Fruit fly (Drosophila melanogaster) Kc167 (cell line): ENCODE measurements around the gene Ctr9.

Experiments
- Myc ChIP-seq: fragments of >200 bp; optimal IDR thresholded peaks from 2 replicates; lab custom pipeline; 2017; ENCODE audit warnings: missing external identifiers
- Sin3A ChIP-seq: fragments of >200 bp; optimal IDR thresholded peaks from 2 replicates; lab custom pipeline; 2018; ENCODE audit warnings: missing external identifiers
- h ChIP-seq: fragments of >200 bp; optimal IDR thresholded peaks from 3 replicates; lab custom pipeline; 2018; ENCODE audit warnings: missing external identifiers
- insv ChIP-seq: fragments of >200 bp; optimal IDR thresholded peaks from 3 replicates; lab custom pipeline; 2018; ENCODE audit warnings: missing external identifiers
- psq ChIP-seq: fragments of >200 bp; optimal IDR thresholded peaks from 2 replicates; lab custom pipeline; 2017; ENCODE audit warnings: missing external identifiers
- ttk ChIP-seq: sonication (Bioruptor generic); optimal IDR thresholded peaks from 2 replicates; lab custom pipeline; 2017; ENCODE audit warnings: missing external identifiers

Gene Ctr9

dm6 chr3L:1323136-1323535 lies 16.1 kb downstream of the Ctr9 start:
- TF ChIP-seq h (lab: Kevin White, UChicago) (no peak), psq (lab: Kevin White, UChicago) (no peak), ttk (lab: Kevin White, UChicago) (no peak), Sin3A (lab: Kevin White, UChicago) (no peak), Myc (lab: Kevin White, UChicago) (no peak), insv (lab: Kevin White, UChicago) (no peak)

dm6 chr3L:1324818-1325625 lies 18.0 kb downstream of the Ctr9 start:
- TF ChIP-seq psq (lab: Kevin White, UChicago) (no peak), h (lab: Kevin White, UChicago) (no peak), insv (lab: Kevin White, UChicago) (no peak), Myc (lab: Kevin White, UChicago) (no peak), Sin3A (lab: Kevin White, UChicago) (no peak), ttk (lab: Kevin White, UChicago) (no peak)

dm6 chr3L:1325626-1325937 lies 18.6 kb downstream of the Ctr9 start:
- TF ChIP-seq insv (lab: Kevin White, UChicago), result no peak
- no peak for TF ChIP-seq psq (lab: Kevin White, UChicago)
- no peak for TF ChIP-seq Myc (lab: Kevin White, UChicago)
- no peak for TF ChIP-seq h (lab: Kevin White, UChicago)
- no peak for TF ChIP-seq ttk (lab: Kevin White, UChicago)
- TF ChIP-seq Sin3A (lab: Kevin White, UChicago), result no peak

- TF ChIP-seq Myc (lab: Kevin White, UChicago), result no peak
- TF ChIP-seq psq (lab: Kevin White, UChicago), result peak; percentile 70
Measured at dm6 chr3L:1329724-1330123, 22.7 kb downstream of the Ctr9 start, which contains the start of gene ND-ACP. Gene ND-ACP, plus strand, starts transcription at chr3L:1329949.

- no peak for TF ChIP-seq Sin3A (lab: Kevin White, UChicago)
Measured at dm6 chr3L:1330420-1330819, 23.4 kb downstream of the Ctr9 start.

dm6 chr3L:1331542-1331941 lies 24.5 kb downstream of the Ctr9 start, which contains the start of gene msd1:
Gene msd1, plus strand, starts transcription at chr3L:1331744.
- TF ChIP-seq Sin3A (lab: Kevin White, UChicago) (no peak), insv (lab: Kevin White, UChicago) (no peak), ttk (lab: Kevin White, UChicago) (no peak), Myc (lab: Kevin White, UChicago) (no peak), h (lab: Kevin White, UChicago) (no peak), psq (lab: Kevin White, UChicago) (no peak)

dm6 chr3L:1332973-1333372 lies 25.9 kb downstream of the Ctr9 start, which contains the start of gene msd5:
Gene msd5, minus strand, starts transcription at chr3L:1333146.
- no peak for TF ChIP-seq ttk (lab: Kevin White, UChicago)
- TF ChIP-seq h (lab: Kevin White, UChicago), result no peak
- no peak for TF ChIP-seq Sin3A (lab: Kevin White, UChicago)
- no peak for TF ChIP-seq Myc (lab: Kevin White, UChicago)
- no peak for TF ChIP-seq psq (lab: Kevin White, UChicago)
- TF ChIP-seq insv (lab: Kevin White, UChicago), result no peak

- no peak for TF ChIP-seq Myc (lab: Kevin White, UChicago)
- no peak for TF ChIP-seq psq (lab: Kevin White, UChicago)
- TF ChIP-seq insv (lab: Kevin White, UChicago), result no peak
- TF ChIP-seq Sin3A (lab: Kevin White, UChicago), result no peak
- TF ChIP-seq ttk (lab: Kevin White, UChicago), result no peak
- TF ChIP-seq h (lab: Kevin White, UChicago), result no peak
Measured at dm6 chr3L:1334571-1335427, 27.8 kb downstream of the Ctr9 start, which contains the start of the genes Hmbs and CG2211. Gene Hmbs, plus strand, starts transcription at chr3L:1334889. Gene CG2211, minus strand, starts transcription at chr3L:1335359.

- TF ChIP-seq psq (lab: Kevin White, UChicago) (no peak), insv (lab: Kevin White, UChicago) (no peak), h (lab: Kevin White, UChicago) (no peak), Sin3A (lab: Kevin White, UChicago) (no peak), Myc (lab: Kevin White, UChicago) (no peak)
Measured at dm6 chr3L:1335428-1335764, 28.4 kb downstream of the Ctr9 start.

dm6 chr3L:1335989-1336961 lies 29.3 kb downstream of the Ctr9 start:
- TF ChIP-seq insv (lab: Kevin White, UChicago), result no peak
- TF ChIP-seq Myc (lab: Kevin White, UChicago), result no peak
- TF ChIP-seq Sin3A (lab: Kevin White, UChicago), result no peak
- no peak for TF ChIP-seq h (lab: Kevin White, UChicago)
